Worm (Caenorhabditis elegans) whole organism, L4/young adult: ENCODE data around the gene ccdc-47.

Experiments
- W03F9.2 ChIP-seq: fragments of 150-350 bp; optimal IDR thresholded peaks from 2 replicates; lab custom pipeline; 2014; ENCODE audit warnings: missing biosample characterization, missing genetic modification characterization
- dao-5 ChIP-seq: sonication (generic microtip); optimal IDR thresholded peaks from 2 replicates; lab custom pipeline; 2016; ENCODE audit warnings: missing genotype, missing genetic modification characterization, moderate library complexity, missing compliant biosample characterization
- him-1 ChIP-seq: sonication (generic microtip); optimal IDR thresholded peaks from 2 replicates; lab custom pipeline; 2016; ENCODE audit warnings: missing genotype, missing genetic modification reagents, missing genetic modification characterization, missing compliant biosample characterization

DNA sequence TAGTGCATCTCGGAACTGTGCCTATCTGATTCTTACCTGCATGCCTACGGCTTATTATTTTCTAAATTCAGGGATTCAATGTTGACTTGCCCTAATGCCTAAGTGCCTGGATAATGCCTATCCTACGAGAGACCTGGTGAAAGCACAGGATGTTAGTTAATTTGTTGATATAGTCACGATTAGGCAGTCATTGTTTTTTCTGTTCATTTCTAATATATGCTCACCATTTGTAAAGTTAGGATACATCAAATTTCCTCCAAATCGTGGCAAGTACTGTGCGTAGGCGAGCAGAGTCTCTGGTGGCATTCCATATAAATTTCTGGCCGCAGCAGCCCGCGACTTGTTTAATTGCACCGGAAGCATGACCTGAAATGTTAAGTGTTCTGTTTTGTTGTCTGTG is 49.4 kb downstream of the ccdc-47 start:
- TF ChIP-seq him-1 (no peak), W03F9.2 (tag; lab: Kevin White, UChicago) (no peak), dao-5 (tag; lab: Kevin White, UChicago) (no peak)
